Fruit fly (Drosophila melanogaster): ENCODE results near the gene C1GalTA.

Gene C1GalTA

dm6 chr2L:8898714-8899652, 52.0 kb downstream of the C1GalTA start, which contains the start of gene CG34398:
Gene CG34398 (plus strand): TSS chr2L:8898786.
- no peak for TF ChIP-seq brk (GFP tag; optimal IDR thresholded peaks at IDR 0.05)
- TF ChIP-seq sage (GFP tag; optimal IDR thresholded peaks at IDR 0.05): peak; percentile 58
- peak; percentile 3 for TF ChIP-seq woc (GFP tag; optimal IDR thresholded peaks at IDR 0.05)
- peak; percentile 53 for TF ChIP-seq Hr83 (GFP tag; optimal IDR thresholded peaks at IDR 0.05; ENCODE audit: poor library complexity, severe bottlenecking)
- peak; percentile 18 for TF ChIP-seq Vsx2 (GFP tag; optimal IDR thresholded peaks at IDR 0.05; ENCODE audit: partially characterized antibody)
- no peak for TF ChIP-seq Hr78 (GFP tag; optimal IDR thresholded peaks at IDR 0.05)

dm6 chr2L:8897954-8898713, 52.9 kb downstream of the C1GalTA start:
- TF ChIP-seq N (GFP tag; optimal IDR thresholded peaks at IDR 0.05): no peak
- peak; percentile 81 for TF ChIP-seq HLH106 (tag; optimal IDR thresholded peaks at IDR 0.05)
- peak; percentile 74 for TF ChIP-seq Sp1 (GFP tag; optimal IDR thresholded peaks at IDR 0.05)
- TF ChIP-seq ey (GFP tag; optimal IDR thresholded peaks at IDR 0.05): peak; percentile 74
- no peak for TF ChIP-seq Abd-B (GFP tag; optimal IDR thresholded peaks at IDR 0.05)
- peak; percentile 71 for TF ChIP-seq Rel (GFP tag; optimal IDR thresholded peaks at IDR 0.05)
- TF ChIP-seq Rel (tag; optimal IDR thresholded peaks at IDR 0.05): no peak
- TF ChIP-seq psq (GFP tag; optimal IDR thresholded peaks at IDR 0.05): peak; percentile 48
- peak; percentile 54 for TF ChIP-seq tai (GFP tag; optimal IDR thresholded peaks at IDR 0.05)
- TF ChIP-seq Vsx2 (GFP tag; optimal IDR thresholded peaks at IDR 0.05; ENCODE audit: partially characterized antibody): no peak
- TF ChIP-seq usp (GFP tag; optimal IDR thresholded peaks at IDR 0.05): no peak
- peak; percentile 55 for TF ChIP-seq woc (GFP tag; optimal IDR thresholded peaks at IDR 0.05)
- TF ChIP-seq dsf (GFP tag; optimal IDR thresholded peaks at IDR 0.05; ENCODE audit: borderline replicate concordance): no peak
- peak; percentile 15 for TF ChIP-seq Hnf4 (GFP tag; optimal IDR thresholded peaks at IDR 0.05)
- TF ChIP-seq Hr78 (GFP tag; optimal IDR thresholded peaks at IDR 0.05): no peak
- TF ChIP-seq CrebA (GFP tag; optimal IDR thresholded peaks at IDR 0.05; ENCODE audit: borderline replicate concordance): peak; percentile 30
- TF ChIP-seq OdsH (GFP tag; optimal IDR thresholded peaks at IDR 0.05): peak; percentile 68
- TF ChIP-seq dmrt93B (GFP tag; optimal IDR thresholded peaks at IDR 0.05): peak; percentile 45
- no peak for TF ChIP-seq CG32264 (GFP tag; optimal IDR thresholded peaks at IDR 0.05)
- no peak for TF ChIP-seq jim (GFP tag; optimal IDR thresholded peaks at IDR 0.05)
- TF ChIP-seq Jra (GFP tag; optimal IDR thresholded peaks at IDR 0.05): no peak
- no peak for TF ChIP-seq Hr83 (GFP tag; optimal IDR thresholded peaks at IDR 0.05; ENCODE audit: poor library complexity, severe bottlenecking)
- TF ChIP-seq Dfd (GFP tag; optimal IDR thresholded peaks at IDR 0.05): no peak
- TF ChIP-seq GATAd (GFP tag; optimal IDR thresholded peaks at IDR 0.05): no peak
- peak; percentile 54 for TF ChIP-seq rgr (GFP tag; optimal IDR thresholded peaks at IDR 0.05)
- TF ChIP-seq sage (GFP tag; optimal IDR thresholded peaks at IDR 0.05): peak; percentile 61
- peak; percentile 71 for TF ChIP-seq fru (GFP tag; optimal IDR thresholded peaks at IDR 0.05)
- TF ChIP-seq sv (GFP tag; optimal IDR thresholded peaks at IDR 0.05): peak; percentile 34
- peak in 1 of 2 experiments; percentile 67 for TF ChIP-seq foxo (GFP tag; optimal IDR thresholded peaks at IDR 0.05)
- no peak for TF ChIP-seq lola (GFP tag; optimal IDR thresholded peaks at IDR 0.05)
- TF ChIP-seq CG9705 (GFP tag; optimal IDR thresholded peaks at IDR 0.05): peak; percentile 68
- peak; percentile 45 to 77 for TF ChIP-seq dl (GFP tag; optimal IDR thresholded peaks at IDR 0.05; ENCODE audit: insufficient read depth in 1 of 2, partially characterized antibody in 2 of 2)
- no peak for TF ChIP-seq pan (optimal IDR thresholded peaks at IDR 0.05)
- TF ChIP-seq br (GFP tag; optimal IDR thresholded peaks at IDR 0.05): peak; percentile 73
- peak; percentile 49 for TF ChIP-seq Dif (GFP tag; optimal IDR thresholded peaks at IDR 0.05; ENCODE audit: partially characterized antibody)
- TF ChIP-seq Mio (GFP tag; optimal IDR thresholded peaks at IDR 0.05): no peak
- TF ChIP-seq h (GFP tag; optimal IDR thresholded peaks at IDR 0.05): peak; percentile 69
- peak; percentile 59 for TF ChIP-seq brk (GFP tag; optimal IDR thresholded peaks at IDR 0.05)
- no peak for TF ChIP-seq Myc (optimal IDR thresholded peaks at IDR 0.05)

Data from whole organism, wandering third instar larva.